Worm (Caenorhabditis elegans): ENCODE results near the gene Y57A10A.31.

DNA sequence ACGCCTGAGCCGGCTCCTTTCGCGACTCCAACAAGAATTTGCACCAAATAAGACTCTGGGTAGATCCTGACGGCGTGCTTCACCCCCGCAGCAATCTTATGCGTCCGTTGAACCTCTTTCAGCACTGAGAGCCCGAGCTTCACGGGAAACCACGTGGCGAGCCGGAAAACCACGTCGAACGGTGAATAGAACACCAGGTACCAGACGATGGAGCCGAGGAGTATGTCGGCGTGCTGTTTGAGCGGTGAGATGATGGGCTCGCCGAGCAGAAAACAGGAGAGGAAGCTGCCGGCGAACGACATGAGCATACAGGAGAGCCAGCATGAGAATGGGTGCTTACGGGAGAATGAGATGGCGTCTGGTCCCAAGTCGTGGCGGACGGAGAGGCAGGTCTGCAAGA, 10.6 kb upstream of the Y57A10A.31 start:
- TF ChIP-seq blmp-1 (tag; optimal IDR thresholded peaks at IDR 0.05) (no peak), ceh-82 (tag; optimal IDR thresholded peaks at IDR 0.05) (no peak), sox-4 (tag; optimal IDR thresholded peaks at IDR 0.05) (no peak), nhr-11 (tag; optimal IDR thresholded peaks at IDR 0.05) (no peak)
